Fruit fly (Drosophila melanogaster) whole organism, larva: ENCODE data around the gene CG3061.

ENCODE experiments used
- noc ChIP-seq: fragments of 200-800 bp; sonication (Bioruptor generic); optimal IDR thresholded peaks from 3 replicates; lab custom pipeline; 2019; ENCODE audit warnings: missing biosample characterization, mild to moderate bottlenecking, missing genetic modification characterization, moderate library complexity

The CG3061 gene

DNA sequence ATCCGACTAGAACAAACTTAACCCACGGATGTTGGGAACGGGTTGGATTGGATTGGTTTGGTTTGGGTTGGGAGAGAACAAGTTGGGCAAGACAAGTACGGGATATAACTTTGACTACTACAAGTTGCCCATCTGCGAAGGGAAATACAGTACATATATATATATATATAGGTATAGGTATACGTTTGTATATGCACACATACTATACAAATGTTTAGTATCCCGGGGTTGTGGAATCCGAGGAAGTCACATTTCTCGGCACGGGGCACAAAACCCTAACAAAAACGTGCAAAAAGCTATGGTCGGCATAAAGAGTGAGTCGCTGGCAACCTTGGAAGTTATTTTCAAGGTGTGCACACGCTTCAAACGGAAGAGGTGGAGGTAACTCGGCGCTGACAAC lies 28.3 kb upstream of the CG3061 start:
- no peak for TF ChIP-seq noc (tag; lab: Kevin White, UChicago)

DNA sequence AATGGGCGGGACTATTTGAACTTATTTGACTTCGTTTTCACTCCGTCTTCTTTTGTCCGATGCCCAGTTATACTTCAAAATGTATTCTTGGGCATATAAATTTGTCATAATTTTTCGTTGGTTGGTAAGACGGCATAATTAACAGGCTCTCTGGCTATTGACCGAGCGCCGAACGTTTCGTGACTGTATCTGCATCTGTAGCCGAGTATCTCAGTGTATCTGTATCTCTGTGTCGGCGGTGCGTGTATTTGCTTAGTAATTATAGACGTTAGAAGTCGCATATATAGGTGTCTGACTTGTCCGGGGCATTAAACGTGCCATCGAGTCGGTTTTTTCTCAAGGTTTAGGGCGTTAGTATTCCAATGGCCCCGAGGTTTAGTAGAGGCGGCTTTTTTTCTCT lies 27.0 kb upstream of the CG3061 start:
- TF ChIP-seq noc (tag; lab: Kevin White, UChicago) = peak; percentile 37

- TF ChIP-seq noc (tag; lab: Kevin White, UChicago) = no peak
Measured at dm6 chr3R:14006224-14006892, 25.8 kb upstream of the CG3061 start.

DNA sequence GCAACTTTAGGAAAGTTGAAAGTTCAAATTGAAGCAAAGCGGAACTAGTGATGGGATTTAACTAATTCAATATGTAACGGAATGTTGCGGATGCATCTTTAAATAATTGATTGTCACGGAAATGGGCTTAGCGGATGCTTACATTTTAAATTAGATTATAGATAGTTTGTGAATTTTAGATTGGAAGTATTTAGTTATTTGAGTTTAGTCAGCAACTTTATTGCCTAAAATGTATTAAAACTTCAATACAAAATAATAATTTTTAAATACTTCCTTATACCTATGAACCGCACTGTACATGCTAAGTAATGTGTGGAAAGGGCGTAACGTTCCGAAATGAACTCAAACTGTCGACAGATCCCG lies 25.3 kb upstream of the CG3061 start:
- no peak for TF ChIP-seq noc (tag; lab: Kevin White, UChicago)

dm6 chr3R:14007550-14007949 lies 24.6 kb upstream of the CG3061 start:
- TF ChIP-seq noc (tag; lab: Kevin White, UChicago) = no peak

dm6 chr3R:14008854-14009253 lies 23.3 kb upstream of the CG3061 start:
- TF ChIP-seq noc (tag; lab: Kevin White, UChicago) = no peak

- TF ChIP-seq noc (tag; lab: Kevin White, UChicago) = no peak
Measured at dm6 chr3R:14009643-14010042, 22.5 kb upstream of the CG3061 start.

dm6 chr3R:14011175-14011574 lies 21.0 kb upstream of the CG3061 start:
- no peak for TF ChIP-seq noc (tag; lab: Kevin White, UChicago)

DNA sequence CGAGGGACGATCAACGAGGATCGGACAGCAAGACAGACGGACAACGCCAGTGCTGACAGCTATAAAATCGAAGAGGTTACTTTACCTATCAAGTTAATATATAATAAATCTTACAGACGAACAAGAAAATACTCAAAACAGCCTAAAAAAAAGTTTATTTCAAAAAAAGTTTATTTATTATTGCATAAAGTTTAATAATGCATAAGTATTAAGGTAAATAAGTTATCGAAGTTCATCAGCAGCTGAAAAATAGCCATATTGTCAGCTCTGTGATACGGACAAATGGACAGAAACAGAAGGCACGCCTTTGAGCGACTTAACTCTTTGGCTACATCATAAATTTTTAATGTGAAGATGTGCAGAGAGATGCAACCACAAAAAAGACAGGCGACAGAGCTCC lies 20.5 kb upstream of the CG3061 start:
- TF ChIP-seq noc (tag; lab: Kevin White, UChicago) = no peak

dm6 chr3R:14012478-14013146 lies 19.6 kb upstream of the CG3061 start:
- TF ChIP-seq noc (tag; lab: Kevin White, UChicago) = no peak

dm6 chr3R:14013827-14014488 lies 18.2 kb upstream of the CG3061 start:
- no peak for TF ChIP-seq noc (tag; lab: Kevin White, UChicago)

- no peak for TF ChIP-seq noc (tag; lab: Kevin White, UChicago)
Measured at dm6 chr3R:14014580-14014979, 17.6 kb upstream of the CG3061 start.

DNA sequence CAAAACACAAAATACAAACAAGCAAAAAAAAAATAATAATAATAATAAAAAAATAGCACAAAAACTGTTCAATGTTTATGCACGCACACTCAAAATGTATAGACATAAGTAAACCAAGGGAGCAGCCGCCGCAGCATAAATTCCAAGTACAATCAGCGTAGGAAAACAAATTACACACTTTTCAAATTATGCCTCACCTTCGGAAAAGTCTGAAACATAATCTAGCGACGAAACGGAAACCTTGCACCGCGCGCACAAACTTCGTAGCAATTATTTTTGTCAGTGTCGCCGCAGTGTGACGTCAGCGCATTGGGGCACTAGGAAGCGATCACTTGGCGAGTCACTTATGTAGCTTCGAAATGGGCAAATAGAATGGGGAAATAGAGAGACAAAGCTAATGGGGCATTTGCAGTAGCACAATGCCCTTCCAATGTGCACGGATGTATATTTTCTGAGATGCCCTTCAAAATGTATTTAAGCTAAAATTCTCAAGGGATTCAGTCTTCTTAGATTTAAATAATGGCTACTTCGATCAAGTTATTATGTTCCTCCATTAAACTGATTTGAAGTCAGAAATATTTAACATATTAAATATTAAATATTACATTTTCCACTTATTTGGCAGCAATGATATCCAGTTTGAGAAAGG lies 15.3 kb upstream of the CG3061 start:
- TF ChIP-seq noc (tag; lab: Kevin White, UChicago) = no peak

dm6 chr3R:14017640-14018429 lies 14.3 kb upstream of the CG3061 start:
- no peak for TF ChIP-seq noc (tag; lab: Kevin White, UChicago)

- TF ChIP-seq noc (tag; lab: Kevin White, UChicago) = no peak
Measured at dm6 chr3R:14018430-14018786, 13.8 kb upstream of the CG3061 start.
